Worm (Caenorhabditis elegans): ENCODE data around the gene snf-10.

The snf-10 gene

DNA sequence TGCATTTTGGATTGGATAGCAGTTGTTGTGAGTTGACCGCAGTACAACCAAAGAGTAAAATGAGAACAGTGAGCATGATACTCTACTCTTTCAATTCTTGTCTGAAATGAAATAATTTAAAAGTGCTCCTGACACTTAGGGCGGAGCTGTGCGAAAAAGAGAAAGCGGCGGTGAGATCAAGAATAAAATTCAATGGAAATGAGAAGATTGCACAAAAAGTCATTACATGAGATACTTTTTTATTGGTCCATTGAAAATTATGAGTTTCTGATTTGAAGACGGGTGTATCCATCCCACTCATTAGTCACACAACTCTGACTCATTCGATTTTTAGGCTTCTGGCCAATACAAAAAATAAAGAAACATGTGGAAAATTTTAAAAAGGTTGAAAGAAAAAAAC is 16.6 kb upstream of the snf-10 start, which contains the start of gene F22E12.1:
TSS of gene F22E12.1 (minus strand) at position 101 of the 400 bp plus-strand sequence.
- TF ChIP-seq hnd-1 (tag; optimal IDR thresholded peaks at IDR 0.05), result no peak
- TF ChIP-seq B0310.2 (tag; optimal IDR thresholded peaks at IDR 0.05), result no peak
- no peak for TF ChIP-seq sea-1 (GFP tag; conservative IDR thresholded peaks at IDR 0.05)

DNA sequence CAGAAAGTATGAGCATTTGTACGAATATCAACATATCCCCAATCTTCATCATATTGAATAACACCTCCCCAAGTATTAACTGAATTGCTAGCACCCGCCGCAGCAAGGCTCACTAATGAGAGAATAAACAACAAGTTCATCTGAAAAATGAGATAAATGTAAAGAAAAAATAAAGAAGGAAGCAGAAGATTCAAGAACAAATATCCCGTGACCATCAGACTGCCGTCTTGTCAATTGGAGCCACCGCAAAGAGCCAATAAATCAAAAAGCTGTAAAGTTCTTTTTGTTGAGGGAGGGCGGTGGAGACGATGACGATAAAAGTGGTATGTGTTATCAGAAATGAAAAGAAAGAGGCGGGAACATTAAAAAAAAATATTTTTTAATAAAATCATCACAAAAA is 12.8 kb upstream of the snf-10 start, which contains the start of gene Y32F6A.5:
TSS of gene Y32F6A.5 (minus strand) at position 140 of the 400 bp plus-strand sequence.
- TF ChIP-seq F13C5.2 (tag; optimal IDR thresholded peaks at IDR 0.05) (no peak), B0310.2 (tag; optimal IDR thresholded peaks at IDR 0.05) (no peak), hmbx-1 (tag; optimal IDR thresholded peaks at IDR 0.05) (no peak), ceh-13 (GFP tag; optimal IDR thresholded peaks at IDR 0.05) (no peak), ceh-36 (tag; optimal IDR thresholded peaks at IDR 0.05) (no peak), tbx-37 (GFP tag; conservative IDR thresholded peaks at IDR 0.05) (no peak), sea-1 (GFP tag; conservative IDR thresholded peaks at IDR 0.05) (no peak), aly-1 (tag; optimal IDR thresholded peaks at IDR 0.05) (no peak), flt-1 (GFP tag; IDR thresholded peaks at IDR 0.05) (no peak), scrt-1 (GFP tag; IDR thresholded peaks at IDR 0.05) (no peak), tbx-11 (GFP tag; IDR thresholded peaks at IDR 0.05) (no peak), tra-4 (tag; optimal IDR thresholded peaks at IDR 0.05) (no peak), ets-7 (tag; optimal IDR thresholded peaks at IDR 0.05) (no peak), hnd-1 (tag; optimal IDR thresholded peaks at IDR 0.05) (no peak), hmg-4 (GFP tag; optimal IDR thresholded peaks at IDR 0.05) (no peak)

ce11 chrV:10450355-10450754 is 9.7 kb upstream of the snf-10 start:
- TF ChIP-seq sea-1 (GFP tag; conservative IDR thresholded peaks at IDR 0.05) (0 out of 2 replicates have a peak, but pooled peaks have one; percentile 44), tbx-37 (GFP tag; conservative IDR thresholded peaks at IDR 0.05) (peak; percentile 77; the same call in 1 of the 2 replicates), tbx-11 (GFP tag; IDR thresholded peaks at IDR 0.05) (peak; percentile 58; the same call in 1 of the 2 replicates), flt-1 (GFP tag; IDR thresholded peaks at IDR 0.05) (peak; percentile 71)

- peak; percentile 40 for TF ChIP-seq tbx-37 (GFP tag; conservative IDR thresholded peaks at IDR 0.05)
Measured at ce11 chrV:10449947-10450346, 9.3 kb upstream of the snf-10 start.

- TF ChIP-seq aly-1 (tag; optimal IDR thresholded peaks at IDR 0.05) (no peak), B0310.2 (tag; optimal IDR thresholded peaks at IDR 0.05) (no peak), F13C5.2 (tag; optimal IDR thresholded peaks at IDR 0.05) (no peak), ceh-13 (GFP tag; optimal IDR thresholded peaks at IDR 0.05) (no peak), hmg-4 (GFP tag; optimal IDR thresholded peaks at IDR 0.05) (no peak), ets-7 (tag; optimal IDR thresholded peaks at IDR 0.05) (no peak), scrt-1 (GFP tag; IDR thresholded peaks at IDR 0.05) (no peak), hmbx-1 (tag; optimal IDR thresholded peaks at IDR 0.05) (no peak), flt-1 (GFP tag; IDR thresholded peaks at IDR 0.05) (no peak), sea-1 (GFP tag; conservative IDR thresholded peaks at IDR 0.05) (no peak), ama-1 (optimal IDR thresholded peaks at IDR 0.05) (no peak), hnd-1 (tag; optimal IDR thresholded peaks at IDR 0.05) (no peak)
Measured at ce11 chrV:10441135-10442024, 757 bp upstream of the snf-10 start, which contains the start of gene pap-1. TSS of gene pap-1 (plus strand) at chrV:10441974.

- TF ChIP-seq pes-1 (GFP tag; IDR thresholded peaks at IDR 0.05) (no peak), scrt-1 (GFP tag; IDR thresholded peaks at IDR 0.05) (no peak), ceh-36 (tag; optimal IDR thresholded peaks at IDR 0.05) (no peak), tbx-11 (GFP tag; IDR thresholded peaks at IDR 0.05) (no peak), ets-7 (tag; optimal IDR thresholded peaks at IDR 0.05) (no peak), aly-1 (tag; optimal IDR thresholded peaks at IDR 0.05) (no peak), sea-1 (GFP tag; conservative IDR thresholded peaks at IDR 0.05) (no peak), hmg-4 (GFP tag; optimal IDR thresholded peaks at IDR 0.05) (no peak), hnd-1 (tag; optimal IDR thresholded peaks at IDR 0.05) (no peak), tbx-37 (GFP tag; conservative IDR thresholded peaks at IDR 0.05) (no peak), F13C5.2 (tag; optimal IDR thresholded peaks at IDR 0.05) (no peak), tra-4 (tag; optimal IDR thresholded peaks at IDR 0.05) (no peak)
Measured at ce11 chrV:10436612-10437011, 4.0 kb downstream of the snf-10 start, which contains the start of gene set-22. TSS of gene set-22 (plus strand) at chrV:10436912.

DNA sequence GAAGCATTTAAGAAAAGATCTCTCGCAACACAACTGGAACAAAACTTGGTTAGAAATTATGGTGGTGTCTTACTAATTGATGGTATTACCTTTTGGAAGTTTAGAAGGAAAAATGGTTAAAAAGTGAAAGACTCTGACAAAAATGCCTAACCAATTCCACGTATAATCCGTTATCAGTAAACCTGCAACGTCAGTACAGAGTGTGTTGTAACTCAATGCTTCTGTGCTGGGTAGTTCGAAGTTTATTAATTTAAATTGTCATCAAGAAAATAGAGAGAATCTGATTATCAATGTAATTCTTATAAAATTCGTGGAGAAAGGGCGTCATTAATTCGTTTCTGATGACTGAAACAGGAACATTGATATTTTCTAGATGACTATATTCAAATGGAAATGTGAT is 5.4 kb downstream of the snf-10 start:
- TF ChIP-seq ama-1 (optimal IDR thresholded peaks at IDR 0.05) (no peak), hmg-4 (GFP tag; optimal IDR thresholded peaks at IDR 0.05) (no peak), tbx-11 (GFP tag; IDR thresholded peaks at IDR 0.05) (no peak), hnd-1 (tag; optimal IDR thresholded peaks at IDR 0.05) (no peak), scrt-1 (GFP tag; IDR thresholded peaks at IDR 0.05) (no peak)

- no peak for TF ChIP-seq ceh-13 (GFP tag; optimal IDR thresholded peaks at IDR 0.05)
- TF ChIP-seq B0310.2 (tag; optimal IDR thresholded peaks at IDR 0.05), result no peak
- TF ChIP-seq ets-7 (tag; optimal IDR thresholded peaks at IDR 0.05), result no peak
- no peak for TF ChIP-seq tbx-37 (GFP tag; conservative IDR thresholded peaks at IDR 0.05)
- no peak for TF ChIP-seq F13C5.2 (tag; optimal IDR thresholded peaks at IDR 0.05)
- no peak for TF ChIP-seq ceh-36 (tag; optimal IDR thresholded peaks at IDR 0.05)
- TF ChIP-seq hmbx-1 (tag; optimal IDR thresholded peaks at IDR 0.05), result no peak
- TF ChIP-seq pes-1 (GFP tag; IDR thresholded peaks at IDR 0.05), result no peak
- TF ChIP-seq hmg-4 (GFP tag; optimal IDR thresholded peaks at IDR 0.05), result no peak
- TF ChIP-seq scrt-1 (GFP tag; IDR thresholded peaks at IDR 0.05), result no peak
- TF ChIP-seq flt-1 (GFP tag; IDR thresholded peaks at IDR 0.05), result no peak
- TF ChIP-seq tra-4 (tag; optimal IDR thresholded peaks at IDR 0.05), result no peak
- no peak for TF ChIP-seq tbx-11 (GFP tag; IDR thresholded peaks at IDR 0.05)
- TF ChIP-seq ama-1 (optimal IDR thresholded peaks at IDR 0.05), result no peak
- TF ChIP-seq sea-1 (GFP tag; conservative IDR thresholded peaks at IDR 0.05), result no peak
Measured at ce11 chrV:10433721-10434120, 6.9 kb downstream of the snf-10 start, which contains the start of gene Y32F6A.4. TSS of gene Y32F6A.4 (minus strand) at chrV:10434067.

Measured in whole organism, early embryonic.